Worm (Caenorhabditis elegans) whole organism, late embryonic: ENCODE results near the gene F39B3.7.

Experiments used
- C08G9.2 ChIP-seq: sonication (generic microtip); optimal IDR thresholded peaks from 2 replicates; lab custom pipeline; 2016; ENCODE audit warnings: mild to moderate bottlenecking, missing genetic modification characterization, moderate library complexity, missing compliant biosample characterization
- ceh-14 ChIP-seq: sonication (generic microtip); optimal IDR thresholded peaks from 2 replicates; lab custom pipeline; 2016; ENCODE audit warnings: missing genotype, missing genetic modification characterization, missing compliant biosample characterization
- ets-4 ChIP-seq: sonication (generic microtip); optimal IDR thresholded peaks from 2 replicates; lab custom pipeline; 2016; ENCODE audit warnings: missing genetic modification characterization, missing compliant biosample characterization
- fax-1 ChIP-seq: sonication (generic microtip); optimal IDR thresholded peaks from 2 replicates; lab custom pipeline; 2016; ENCODE audit warnings: missing genotype, missing genetic modification characterization, missing compliant biosample characterization
- mec-3 ChIP-seq: sonication (generic microtip); optimal IDR thresholded peaks from 2 replicates; lab custom pipeline; 2016; ENCODE audit warnings: borderline replicate concordance, missing genetic modification characterization, missing compliant biosample characterization
- pag-3 ChIP-seq: sonication (generic microtip); optimal IDR thresholded peaks from 2 replicates; lab custom pipeline; 2016; ENCODE audit warnings: missing compliant biosample characterization, missing genetic modification characterization, borderline replicate concordance
- pqm-1 ChIP-seq: sonication (generic microtip); optimal IDR thresholded peaks from 2 replicates; lab custom pipeline; 2016; ENCODE audit warnings: missing genetic modification characterization, missing compliant biosample characterization
- tbx-7 ChIP-seq: sonication (generic microtip); optimal IDR thresholded peaks from 2 replicates; lab custom pipeline; 2016; ENCODE audit warnings: missing genotype, missing genetic modification characterization, missing compliant biosample characterization
- unc-42 ChIP-seq: sonication (generic microtip); optimal IDR thresholded peaks from 2 replicates; lab custom pipeline; 2016; ENCODE audit warnings: missing genotype, missing genetic modification characterization, missing compliant biosample characterization

ce11 chrX:17516941-17517340 is 50.3 kb downstream of the F39B3.7 start:
- no peak for TF ChIP-seq fax-1
- TF ChIP-seq pag-3 (tag; lab: Kevin White, UChicago) = no peak
- no peak for TF ChIP-seq ceh-14 (tag; lab: Kevin White, UChicago)
- TF ChIP-seq pqm-1 (tag; lab: Kevin White, UChicago) = no peak
- TF ChIP-seq tbx-7 (tag; lab: Kevin White, UChicago) = no peak
- no peak for TF ChIP-seq ets-4 (tag; lab: Kevin White, UChicago)
- TF ChIP-seq C08G9.2 = no peak
- no peak for TF ChIP-seq mec-3 (tag; lab: Kevin White, UChicago)
- TF ChIP-seq unc-42 (tag; lab: Kevin White, UChicago) = no peak
